Fruit fly (Drosophila melanogaster) whole organism: ENCODE data around the gene HIP.

Experiments
- CG8478 ChIP-seq: fragments of >200 bp; optimal IDR thresholded peaks from 2 replicates; lab custom pipeline; 2018; ENCODE audit warnings: inconsistent platforms
- Dll ChIP-seq: fragments of >200 bp; optimal IDR thresholded peaks from 2 replicates; lab custom pipeline; 2017
- EcR ChIP-seq, 2 experiments: fragments of >200 bp; optimal IDR thresholded peaks; 2 replicates each; lab custom pipeline; 2017; ENCODE audit warnings: missing biosample characterization in 2 of 2, missing genetic modification characterization in 2 of 2, missing genetic modification reagents in 2 of 2
- pan ChIP-seq: fragments of >200 bp; optimal IDR thresholded peaks from 2 replicates; lab custom pipeline; 2017
- psq ChIP-seq: fragments of >200 bp; optimal IDR thresholded peaks from 2 replicates; lab custom pipeline; 2017
- usp ChIP-seq: fragments of >200 bp; optimal IDR thresholded peaks from 2 replicates; lab custom pipeline; 2017; ENCODE audit warnings: missing biosample characterization, missing genetic modification characterization, mixed read lengths

dm6 chrX:3808467-3808866, 9.5 kb downstream of the HIP start:
- TF ChIP-seq psq (lab: Kevin White, UChicago) (no peak), usp (GFP tag; lab: Kevin White, UChicago) (no peak), CG8478 (lab: Kevin White, UChicago) (no peak), EcR (GFP tag; optimal IDR thresholded peaks at IDR 0.05; lab: Kevin White, UChicago) (no peak), Dll (lab: Kevin White, UChicago) (no peak), pan (lab: Kevin White, UChicago) (no peak)
